Worm (Caenorhabditis elegans) whole organism, young adult: Measurements from ENCODE around the gene srd-47.

ENCODE experiments used
- B0035.1 ChIP-seq: sonication (generic microtip); optimal IDR thresholded peaks from 2 replicates; lab custom pipeline; 2016; ENCODE audit warnings: missing genetic modification characterization, mild to moderate bottlenecking, missing compliant biosample characterization, missing genotype, missing genetic modification reagents
- akir-1 ChIP-seq: fragments of 200-800 bp; sonication (Bioruptor generic); optimal IDR thresholded peaks from 2 replicates; lab custom pipeline; 2018; ENCODE audit warnings: mild to moderate bottlenecking, missing genetic modification characterization, moderate library complexity, missing compliant biosample characterization
- ama-1 ChIP-seq, 3 experiments: fragments of 150-350 bp in 1 of 3; sonication (generic microtip) in 2 of 3; optimal IDR thresholded peaks; 2 replicates each; lab custom pipeline; 2014 to 2018; ENCODE audit warnings: missing biosample characterization in 2 of 3, missing genetic modification characterization in 2 of 3, missing genetic modification reagents in 2 of 3
- aptf-2 ChIP-seq: fragments of 200-800 bp; sonication (Bioruptor generic); conservative IDR thresholded peaks from 2 replicates; pipeline ENCODE4 v1.3.6; 2022; ENCODE audit warnings: missing genetic modification reagents, missing genetic modification characterization, missing compliant biosample characterization
- atf-7 ChIP-seq: sonication (generic microtip); optimal IDR thresholded peaks from 2 replicates; lab custom pipeline; 2017; ENCODE audit warnings: mild to moderate bottlenecking, missing genetic modification characterization, missing compliant biosample characterization
- attf-3 ChIP-seq: fragments of 200-800 bp; sonication (Bioruptor generic); conservative IDR thresholded peaks from 2 replicates; pipeline ENCODE4 v1.3.6; 2022; ENCODE audit warnings: missing genetic modification reagents, missing genetic modification characterization, missing compliant biosample characterization
- bed-1 ChIP-seq: fragments of 200-800 bp; sonication (Bioruptor generic); IDR thresholded peaks from 2 replicates; pipeline ENCODE4 v1.3.6; 2022; ENCODE audit warnings: missing genetic modification reagents, missing genetic modification characterization, missing compliant biosample characterization
- cebp-2 ChIP-seq: fragments of 200-800 bp; sonication (Bioruptor generic); IDR thresholded peaks from 2 replicates; pipeline ENCODE4 v1.3.6; 2022; ENCODE audit warnings: missing genetic modification characterization, missing compliant biosample characterization
- ceh-100 ChIP-seq: fragments of 200-800 bp; sonication (Bioruptor generic); IDR thresholded peaks from 2 replicates; pipeline ENCODE4 v1.3.6; 2022; ENCODE audit warnings: missing genetic modification reagents, missing genetic modification characterization, missing compliant biosample characterization
- ceh-40 ChIP-seq: fragments of 200-800 bp; sonication (Bioruptor generic); IDR thresholded peaks from 2 replicates; pipeline ENCODE4 v1.3.6; 2022; ENCODE audit warnings: missing genetic modification characterization, missing compliant biosample characterization
- ceh-58 ChIP-seq: fragments of 200-800 bp; sonication (Bioruptor generic); IDR thresholded peaks from 2 replicates; pipeline ENCODE4 v1.3.6; 2022; ENCODE audit warnings: missing genetic modification characterization, missing compliant biosample characterization
- ceh-91 ChIP-seq: fragments of 200-800 bp; sonication (Bioruptor generic); IDR thresholded peaks from 2 replicates; pipeline ENCODE4 v1.3.6; 2022; ENCODE audit warnings: missing genetic modification reagents, missing genetic modification characterization, missing compliant biosample characterization
- die-1 ChIP-seq: sonication (generic microtip); optimal IDR thresholded peaks from 2 replicates; lab custom pipeline; 2016; ENCODE audit warnings: missing genotype, mild to moderate bottlenecking, missing genetic modification characterization, missing compliant biosample characterization
- dpff-1 ChIP-seq: sonication (generic microtip); optimal IDR thresholded peaks from 2 replicates; lab custom pipeline; 2017; ENCODE audit warnings: mild to moderate bottlenecking, missing genetic modification characterization, missing compliant biosample characterization
- egl-44 ChIP-seq: fragments of 200-800 bp; sonication (Bioruptor generic); IDR thresholded peaks from 2 replicates; pipeline ENCODE4 v1.3.6; 2022; ENCODE audit warnings: missing genetic modification reagents, missing genetic modification characterization, missing compliant biosample characterization
- egrh-3 ChIP-seq: fragments of 200-800 bp; sonication (Bioruptor generic); IDR thresholded peaks from 2 replicates; pipeline ENCODE4 v1.3.6; 2022; ENCODE audit warnings: missing genetic modification reagents, missing genetic modification characterization, missing compliant biosample characterization
- ekl-4 ChIP-seq: fragments of 200-800 bp; sonication (Bioruptor generic); IDR thresholded peaks from 2 replicates; pipeline ENCODE4 v1.3.6; 2022; ENCODE audit warnings: missing genetic modification reagents, missing genetic modification characterization, missing compliant biosample characterization
- ets-4 ChIP-seq: fragments of 200-800 bp; sonication (Bioruptor generic); optimal IDR thresholded peaks from 2 replicates; lab custom pipeline; 2018; ENCODE audit warnings: mild to moderate bottlenecking, missing genetic modification characterization, missing compliant biosample characterization
- him-1 ChIP-seq: sonication (generic microtip); optimal IDR thresholded peaks from 2 replicates; lab custom pipeline; 2016; ENCODE audit warnings: missing genotype, missing genetic modification reagents, missing genetic modification characterization, missing compliant biosample characterization
- hlh-12 ChIP-seq: sonication (generic microtip); optimal IDR thresholded peaks from 2 replicates; lab custom pipeline; 2016; ENCODE audit warnings: missing genetic modification characterization, missing compliant biosample characterization
- hmg-1.2 ChIP-seq: fragments of 200-800 bp; sonication (Bioruptor generic); IDR thresholded peaks from 2 replicates; pipeline ENCODE4 v1.3.6; 2022; ENCODE audit warnings: missing genetic modification reagents, missing genetic modification characterization, missing compliant biosample characterization
- hsf-1 ChIP-seq: fragments of 200-800 bp; sonication (Bioruptor generic); IDR thresholded peaks from 2 replicates; pipeline ENCODE4 v1.3.6; 2022; ENCODE audit warnings: missing genetic modification reagents, missing genetic modification characterization, missing compliant biosample characterization
- lag-1 ChIP-seq: fragments of 200-800 bp; sonication (Bioruptor generic); IDR thresholded peaks from 2 replicates; pipeline ENCODE4 v1.3.6; 2022; ENCODE audit warnings: missing genetic modification reagents, missing genetic modification characterization, missing compliant biosample characterization
- let-526 ChIP-seq: fragments of 200-800 bp; sonication (Bioruptor generic); IDR thresholded peaks from 2 replicates; pipeline ENCODE4 v1.3.6; 2022; ENCODE audit warnings: missing genetic modification reagents, missing genetic modification characterization, missing compliant biosample characterization
- lin-54 ChIP-seq: fragments of 200-800 bp; sonication (Bioruptor generic); optimal IDR thresholded peaks from 2 replicates; lab custom pipeline; 2018; ENCODE audit warnings: mild to moderate bottlenecking, missing genetic modification characterization, missing compliant biosample characterization
- mcd-1 ChIP-seq: fragments of 200-800 bp; sonication (Bioruptor generic); IDR thresholded peaks from 2 replicates; pipeline ENCODE4 v1.3.6; 2022; ENCODE audit warnings: missing genetic modification reagents, missing genetic modification characterization, missing compliant biosample characterization
- mes-4 ChIP-seq: sonication (generic microtip); optimal IDR thresholded peaks from 2 replicates; lab custom pipeline; 2016; ENCODE audit warnings: missing genotype, missing genetic modification characterization, missing compliant biosample characterization
- nhr-27 ChIP-seq: fragments of 200-800 bp; sonication (Bioruptor generic); optimal IDR thresholded peaks from 2 replicates; lab custom pipeline; 2018; ENCODE audit warnings: mild to moderate bottlenecking, missing genetic modification characterization, moderate library complexity, missing compliant biosample characterization
- nhr-80 ChIP-seq: sonication (generic microtip); optimal IDR thresholded peaks from 2 replicates; lab custom pipeline; 2016; ENCODE audit warnings: missing genetic modification characterization, missing compliant biosample characterization
- pbrm-1 ChIP-seq: fragments of 200-800 bp; sonication (Bioruptor generic); IDR thresholded peaks from 2 replicates; pipeline ENCODE4 v1.3.6; 2022; ENCODE audit warnings: missing genetic modification reagents, missing genetic modification characterization, missing compliant biosample characterization
- rpc-1 ChIP-seq, 2 experiments: fragments of 150-350 bp in 1 of 2; sonication (generic microtip) in 1 of 2; optimal IDR thresholded peaks; 2 replicates each; lab custom pipeline; 2014 to 2018; ENCODE audit warnings: missing biosample characterization in 1 of 2, missing genetic modification characterization in 1 of 2, missing genetic modification reagents in 1 of 2, missing genotype in 1 of 2
- snpc-1.1 ChIP-seq: sonication (generic microtip); optimal IDR thresholded peaks from 2 replicates; lab custom pipeline; 2017; ENCODE audit warnings: missing genetic modification characterization, mild to moderate bottlenecking, missing compliant biosample characterization, antibody characterized with exemption, moderate library complexity, missing genotype, missing genetic modification reagents; ENCODE audit not compliant: insufficient read depth
- tbp1 ChIP-seq: fragments of 200-800 bp; sonication (Bioruptor generic); optimal IDR thresholded peaks from 2 replicates; lab custom pipeline; 2018; ENCODE audit warnings: mild to moderate bottlenecking, missing genetic modification characterization, missing compliant biosample characterization
- unc-62 ChIP-seq: fragments of 150-350 bp; optimal IDR thresholded peaks from 2 replicates; lab custom pipeline; 2014; ENCODE audit warnings: missing biosample characterization, missing genetic modification reagents, missing genetic modification characterization
- zfh-2 ChIP-seq: fragments of 200-800 bp; sonication (Bioruptor generic); conservative IDR thresholded peaks from 2 replicates; pipeline ENCODE4 v1.3.6; 2022; ENCODE audit warnings: missing genetic modification reagents, missing genetic modification characterization, missing compliant biosample characterization
- ztf-18 ChIP-seq: sonication (generic microtip); optimal IDR thresholded peaks from 2 replicates; lab custom pipeline; 2016; ENCODE audit warnings: missing genotype, mild to moderate bottlenecking, missing genetic modification characterization, missing compliant biosample characterization
- ztf-26 ChIP-seq: sonication (generic microtip); optimal IDR thresholded peaks from 2 replicates; lab custom pipeline; 2017; ENCODE audit warnings: missing genetic modification characterization, missing compliant biosample characterization
- ztf-3 ChIP-seq: fragments of 200-800 bp; sonication (Bioruptor generic); optimal IDR thresholded peaks from 2 replicates; lab custom pipeline; 2018; ENCODE audit warnings: mild to moderate bottlenecking, missing genetic modification characterization, missing compliant biosample characterization

srd-47 gene

ce11 chrX:12333479-12333878 is at the start of gene srd-47:
Gene srd-47 (plus strand): TSS chrX:12333642.
- TF ChIP-seq egl-44 (no peak), nhr-27 (tag; lab: Kevin White, UChicago) (no peak), ceh-100 (GFP tag; lab: Robert Waterston, UW) (no peak), snpc-1.1 (tag; lab: Kevin White, UChicago) (no peak)

ce11 chrX:12284161-12284560 is 49.3 kb upstream of the srd-47 start:
- TF ChIP-seq lag-1 (no peak), ama-1 (optimal IDR thresholded peaks at IDR 0.05; lab: Kevin White, UChicago) (no peak), ama-1 (GFP tag; optimal IDR thresholded peaks at IDR 0.05; lab: Kevin White, UChicago) (no peak), akir-1 (GFP tag; lab: Kevin White, UChicago) (no peak), tbp1 (no peak), zfh-2 (GFP tag; lab: Robert Waterston, UW) (no peak), cebp-2 (GFP tag; lab: Robert Waterston, UW) (no peak), lin-54 (GFP tag; lab: Kevin White, UChicago) (no peak), nhr-80 (no peak), mes-4 (tag; lab: Kevin White, UChicago) (no peak), ceh-58 (no peak), egrh-3 (no peak), ekl-4 (GFP tag; lab: Robert Waterston, UW) (no peak), unc-62 (no peak), him-1 (tag; lab: Kevin White, UChicago) (no peak), ztf-26 (tag; lab: Kevin White, UChicago) (no peak), ceh-40 (no peak), die-1 (tag; lab: Kevin White, UChicago) (no peak), rpc-1 (optimal IDR thresholded peaks at IDR 0.05; lab: Kevin White, UChicago) (no peak), rpc-1 (tag; optimal IDR thresholded peaks at IDR 0.05; lab: Kevin White, UChicago) (no peak)

- no peak for TF ChIP-seq hmg-1.2 (GFP tag; lab: Robert Waterston, UW)
- no peak for TF ChIP-seq ceh-91 (GFP tag; lab: Robert Waterston, UW)
- TF ChIP-seq mcd-1 = no peak
- TF ChIP-seq bed-1 (GFP tag; lab: Robert Waterston, UW) = no peak
- TF ChIP-seq hsf-1 (GFP tag; lab: Robert Waterston, UW) = no peak
- no peak for TF ChIP-seq ztf-18 (tag; lab: Kevin White, UChicago)
- TF ChIP-seq attf-3 (GFP tag; lab: Robert Waterston, UW) = no peak
- TF ChIP-seq ets-4 (GFP tag; lab: Kevin White, UChicago) = no peak
- TF ChIP-seq ztf-3 = no peak
- no peak for TF ChIP-seq lag-1
- no peak for TF ChIP-seq pbrm-1 (GFP tag; lab: Robert Waterston, UW)
Observed at ce11 chrX:12285496-12285895, 47.9 kb upstream of the srd-47 start, which contains the start of gene lips-2. Gene lips-2 (plus strand): TSS chrX:12285796.

- TF ChIP-seq ekl-4 (GFP tag; lab: Robert Waterston, UW) (no peak), hlh-12 (tag; lab: Kevin White, UChicago) (no peak), atf-7 (tag; lab: Kevin White, UChicago) (no peak), let-526 (GFP tag; lab: Robert Waterston, UW) (no peak), pbrm-1 (GFP tag; lab: Robert Waterston, UW) (no peak), ztf-3 (no peak), dpff-1 (no peak), B0035.1 (tag; lab: Kevin White, UChicago) (no peak), zfh-2 (GFP tag; lab: Robert Waterston, UW) (no peak), bed-1 (GFP tag; lab: Robert Waterston, UW) (no peak), aptf-2 (GFP tag; lab: Robert Waterston, UW) (no peak)
Observed at ce11 chrX:12288254-12288653, 45.2 kb upstream of the srd-47 start, which contains the start of gene C04B4.5. Gene C04B4.5 (minus strand): TSS chrX:12288354.
